Worm (Caenorhabditis elegans) whole organism, young adult: ENCODE results near the gene srw-9.
A peak's percentile ranks its signal among the peaks of the same experiment; 100 is the strongest.

Source experiments
- C06A6.2 ChIP-seq: fragments of 200-800 bp; sonication (Bioruptor generic); conservative IDR thresholded peaks from 2 replicates; pipeline ENCODE4 v1.3.6; 2022; ENCODE audit warnings: missing genetic modification characterization, missing compliant biosample characterization
- C17E4.6 ChIP-seq: fragments of 200-800 bp; sonication (Bioruptor generic); IDR thresholded peaks from 2 replicates; pipeline ENCODE4 v1.3.6; 2022; ENCODE audit warnings: missing genetic modification reagents, missing genetic modification characterization, missing compliant biosample characterization
- D2030.7 ChIP-seq: fragments of 200-800 bp; sonication (Bioruptor generic); IDR thresholded peaks from 2 replicates; pipeline ENCODE4 v1.3.6; 2022; ENCODE audit warnings: missing genetic modification reagents, missing genetic modification characterization, missing compliant biosample characterization
- F10E7.11 ChIP-seq: sonication (generic microtip); optimal IDR thresholded peaks from 2 replicates; lab custom pipeline; 2017; ENCODE audit warnings: mild to moderate bottlenecking, missing genetic modification characterization, moderate library complexity, missing compliant biosample characterization
- F55B11.4 ChIP-seq: sonication (generic microtip); optimal IDR thresholded peaks from 2 replicates; lab custom pipeline; 2016; ENCODE audit warnings: missing compliant biosample characterization, missing genetic modification characterization, borderline replicate concordance; ENCODE audit not compliant: insufficient read depth
- F57C9.4 ChIP-seq: sonication (generic microtip); optimal IDR thresholded peaks from 2 replicates; lab custom pipeline; 2017; ENCODE audit warnings: mild to moderate bottlenecking, missing genetic modification characterization, missing compliant biosample characterization
- K11D2.4 ChIP-seq: fragments of 200-800 bp; sonication (Bioruptor generic); IDR thresholded peaks from 2 replicates; pipeline ENCODE4 v1.3.6; 2022; ENCODE audit warnings: missing genetic modification reagents, missing genetic modification characterization, missing compliant biosample characterization
- T26A5.8 ChIP-seq: sonication (generic microtip); optimal IDR thresholded peaks from 2 replicates; lab custom pipeline; 2016; ENCODE audit warnings: missing genetic modification characterization, missing compliant biosample characterization
- Y53F4B.3 ChIP-seq: fragments of 200-800 bp; sonication (Bioruptor generic); IDR thresholded peaks from 2 replicates; pipeline ENCODE4 v1.3.6; 2022; ENCODE audit warnings: missing genetic modification reagents, missing genetic modification characterization, missing compliant biosample characterization
- Y56A3A.18 ChIP-seq: fragments of 200-800 bp; sonication (Bioruptor generic); IDR thresholded peaks from 2 replicates; pipeline ENCODE4 v1.3.6; 2022; ENCODE audit warnings: missing genetic modification reagents, missing genetic modification characterization, missing compliant biosample characterization
- Y79H2A.3 ChIP-seq: fragments of 200-800 bp; sonication (Bioruptor generic); conservative IDR thresholded peaks from 2 replicates; pipeline ENCODE4 v1.3.6; 2022; ENCODE audit warnings: missing genetic modification reagents, missing genetic modification characterization, missing compliant biosample characterization
- akir-1 ChIP-seq: fragments of 200-800 bp; sonication (Bioruptor generic); optimal IDR thresholded peaks from 2 replicates; lab custom pipeline; 2018; ENCODE audit warnings: mild to moderate bottlenecking, missing genetic modification characterization, moderate library complexity, missing compliant biosample characterization
- attf-3 ChIP-seq: fragments of 200-800 bp; sonication (Bioruptor generic); conservative IDR thresholded peaks from 2 replicates; pipeline ENCODE4 v1.3.6; 2022; ENCODE audit warnings: missing genetic modification reagents, missing genetic modification characterization, missing compliant biosample characterization
- ccch-3 ChIP-seq: fragments of 200-800 bp; sonication (Bioruptor generic); optimal IDR thresholded peaks from 2 replicates; lab custom pipeline; 2018; ENCODE audit warnings: mild to moderate bottlenecking, missing genetic modification characterization, missing compliant biosample characterization
- chd-7 ChIP-seq: sonication (generic microtip); optimal IDR thresholded peaks from 2 replicates; lab custom pipeline; 2016; ENCODE audit warnings: mild to moderate bottlenecking, missing genetic modification characterization, moderate library complexity, missing compliant biosample characterization
- die-1 ChIP-seq: sonication (generic microtip); optimal IDR thresholded peaks from 2 replicates; lab custom pipeline; 2016; ENCODE audit warnings: missing genotype, mild to moderate bottlenecking, missing genetic modification characterization, missing compliant biosample characterization
- dox-1 ChIP-seq: fragments of 200-800 bp; sonication (Bioruptor generic); IDR thresholded peaks from 2 replicates; pipeline ENCODE4 v1.3.6; 2022; ENCODE audit warnings: missing genetic modification reagents, missing genetic modification characterization, missing compliant biosample characterization
- dpl-1 ChIP-seq: fragments of 150-350 bp; optimal IDR thresholded peaks from 2 replicates; lab custom pipeline; 2014; ENCODE audit warnings: missing biosample characterization, missing genetic modification reagents, missing genetic modification characterization
- egl-44 ChIP-seq: fragments of 200-800 bp; sonication (Bioruptor generic); IDR thresholded peaks from 2 replicates; pipeline ENCODE4 v1.3.6; 2022; ENCODE audit warnings: missing genetic modification reagents, missing genetic modification characterization, missing compliant biosample characterization
- egrh-3 ChIP-seq: fragments of 200-800 bp; sonication (Bioruptor generic); IDR thresholded peaks from 2 replicates; pipeline ENCODE4 v1.3.6; 2022; ENCODE audit warnings: missing genetic modification reagents, missing genetic modification characterization, missing compliant biosample characterization
- ekl-4 ChIP-seq: fragments of 200-800 bp; sonication (Bioruptor generic); IDR thresholded peaks from 2 replicates; pipeline ENCODE4 v1.3.6; 2022; ENCODE audit warnings: missing genetic modification reagents, missing genetic modification characterization, missing compliant biosample characterization
- ets-4 ChIP-seq: fragments of 200-800 bp; sonication (Bioruptor generic); optimal IDR thresholded peaks from 2 replicates; lab custom pipeline; 2018; ENCODE audit warnings: mild to moderate bottlenecking, missing genetic modification characterization, missing compliant biosample characterization
- him-1 ChIP-seq: sonication (generic microtip); optimal IDR thresholded peaks from 2 replicates; lab custom pipeline; 2016; ENCODE audit warnings: missing genotype, missing genetic modification reagents, missing genetic modification characterization, missing compliant biosample characterization
- hlh-12 ChIP-seq: sonication (generic microtip); optimal IDR thresholded peaks from 2 replicates; lab custom pipeline; 2016; ENCODE audit warnings: missing genetic modification characterization, missing compliant biosample characterization
- hmg-1.2 ChIP-seq: fragments of 200-800 bp; sonication (Bioruptor generic); IDR thresholded peaks from 2 replicates; pipeline ENCODE4 v1.3.6; 2022; ENCODE audit warnings: missing genetic modification reagents, missing genetic modification characterization, missing compliant biosample characterization
- lin-26 ChIP-seq: fragments of 200-800 bp; sonication (Bioruptor generic); IDR thresholded peaks from 2 replicates; pipeline ENCODE4 v1.3.6; 2022; ENCODE audit warnings: missing genetic modification reagents, missing genetic modification characterization, missing compliant biosample characterization
- lin-40 ChIP-seq: sonication (generic microtip); optimal IDR thresholded peaks from 2 replicates; lab custom pipeline; 2016; ENCODE audit warnings: missing genetic modification characterization, mild to moderate bottlenecking, missing compliant biosample characterization, missing genotype, missing genetic modification reagents
- lin-54 ChIP-seq: fragments of 200-800 bp; sonication (Bioruptor generic); optimal IDR thresholded peaks from 2 replicates; lab custom pipeline; 2018; ENCODE audit warnings: mild to moderate bottlenecking, missing genetic modification characterization, missing compliant biosample characterization
- lsy-27 ChIP-seq: sonication (generic microtip); optimal IDR thresholded peaks from 2 replicates; lab custom pipeline; 2017; ENCODE audit warnings: missing genetic modification characterization, mild to moderate bottlenecking, missing compliant biosample characterization, antibody characterized with exemption, missing genotype, borderline replicate concordance; ENCODE audit not compliant: insufficient read depth
- madf-3 ChIP-seq: fragments of 200-800 bp; sonication (Bioruptor generic); IDR thresholded peaks from 2 replicates; pipeline ENCODE4 v1.3.6; 2022; ENCODE audit warnings: missing genetic modification reagents, missing genetic modification characterization, missing compliant biosample characterization
- madf-6 ChIP-seq: fragments of 200-800 bp; sonication (Bioruptor generic); IDR thresholded peaks from 2 replicates; pipeline ENCODE4 v1.3.6; 2022; ENCODE audit warnings: missing genetic modification reagents, missing genetic modification characterization, missing compliant biosample characterization
- nhr-179 ChIP-seq: sonication (generic microtip); optimal IDR thresholded peaks from 2 replicates; lab custom pipeline; 2016; ENCODE audit warnings: mild to moderate bottlenecking, missing genetic modification characterization, missing compliant biosample characterization
- nhr-80 ChIP-seq: sonication (generic microtip); optimal IDR thresholded peaks from 2 replicates; lab custom pipeline; 2016; ENCODE audit warnings: missing genetic modification characterization, missing compliant biosample characterization
- pbrm-1 ChIP-seq: fragments of 200-800 bp; sonication (Bioruptor generic); IDR thresholded peaks from 2 replicates; pipeline ENCODE4 v1.3.6; 2022; ENCODE audit warnings: missing genetic modification reagents, missing genetic modification characterization, missing compliant biosample characterization
- rec-8 ChIP-seq, 2 experiments: sonication (generic microtip); optimal IDR thresholded peaks; 2 replicates each; lab custom pipeline; 2016; ENCODE audit warnings: mild to moderate bottlenecking in 2 of 2, missing genetic modification characterization in 2 of 2, missing genetic modification reagents in 2 of 2, missing genotype in 2 of 2, missing biosample characterization in 1 of 2, missing compliant biosample characterization in 1 of 2, moderate library complexity in 1 of 2
- rpc-1 ChIP-seq, 2 experiments: fragments of 150-350 bp in 1 of 2; sonication (generic microtip) in 1 of 2; optimal IDR thresholded peaks; 2 replicates each; lab custom pipeline; 2014 to 2018; ENCODE audit warnings: missing biosample characterization in 1 of 2, missing genetic modification characterization in 1 of 2, missing genetic modification reagents in 1 of 2, missing genotype in 1 of 2
- snpc-1.3 ChIP-seq: sonication (generic microtip); optimal IDR thresholded peaks from 2 replicates; lab custom pipeline; 2017; ENCODE audit warnings: missing genetic modification characterization, mild to moderate bottlenecking, missing compliant biosample characterization, antibody characterized with exemption, moderate library complexity, missing genotype, missing genetic modification reagents; ENCODE audit not compliant: insufficient read depth
- sptf-2 ChIP-seq: fragments of 200-800 bp; sonication (Bioruptor generic); optimal IDR thresholded peaks from 2 replicates; lab custom pipeline; 2018; ENCODE audit warnings: mild to moderate bottlenecking, missing genetic modification characterization, missing compliant biosample characterization
- tbp1 ChIP-seq: fragments of 200-800 bp; sonication (Bioruptor generic); optimal IDR thresholded peaks from 2 replicates; lab custom pipeline; 2018; ENCODE audit warnings: mild to moderate bottlenecking, missing genetic modification characterization, missing compliant biosample characterization
- unc-130 ChIP-seq: sonication (generic microtip); optimal IDR thresholded peaks from 2 replicates; lab custom pipeline; 2016; ENCODE audit warnings: missing genetic modification reagents, missing genetic modification characterization, missing compliant biosample characterization
- zfh-2 ChIP-seq: fragments of 200-800 bp; sonication (Bioruptor generic); conservative IDR thresholded peaks from 2 replicates; pipeline ENCODE4 v1.3.6; 2022; ENCODE audit warnings: missing genetic modification reagents, missing genetic modification characterization, missing compliant biosample characterization
- ztf-22 ChIP-seq: fragments of 200-800 bp; sonication (Bioruptor generic); optimal IDR thresholded peaks from 2 replicates; lab custom pipeline; 2018; ENCODE audit warnings: mild to moderate bottlenecking, missing genetic modification characterization, moderate library complexity, missing compliant biosample characterization
- ztf-6 ChIP-seq: fragments of 200-800 bp; sonication (Bioruptor generic); IDR thresholded peaks from 2 replicates; pipeline ENCODE4 v1.3.6; 2022; ENCODE audit warnings: missing genetic modification reagents, missing genetic modification characterization, missing compliant biosample characterization

Gene srw-9

DNA sequence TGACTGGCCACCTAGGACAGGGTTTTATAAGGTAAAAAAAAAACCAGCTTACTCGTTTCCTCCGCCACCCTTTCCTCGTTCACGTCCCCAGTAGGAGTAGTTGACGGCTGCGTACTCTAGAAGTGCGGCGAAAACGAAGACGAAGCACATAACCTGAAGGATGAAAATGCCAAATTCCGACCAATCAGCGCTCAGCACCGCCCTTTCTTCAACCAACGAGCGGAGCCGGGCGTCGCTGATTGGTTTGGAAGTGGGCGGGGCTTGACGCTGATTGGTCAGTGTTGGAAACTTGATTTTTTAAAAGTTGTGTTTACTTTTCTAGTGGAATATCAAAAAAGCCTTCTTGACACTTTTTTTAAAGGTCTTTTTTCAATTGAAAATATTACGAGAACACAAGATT, 16.3 kb downstream of the srw-9 start:
- TF ChIP-seq Y53F4B.3 (GFP tag; lab: Robert Waterston, UW): no peak
- no peak for TF ChIP-seq F55B11.4
- TF ChIP-seq C06A6.2: no peak
- no peak for TF ChIP-seq tbp1
- no peak for TF ChIP-seq ekl-4 (GFP tag; lab: Robert Waterston, UW)
- no peak for TF ChIP-seq hlh-12 (tag; lab: Kevin White, UChicago)
- no peak for TF ChIP-seq him-1 (tag; lab: Kevin White, UChicago)

DNA sequence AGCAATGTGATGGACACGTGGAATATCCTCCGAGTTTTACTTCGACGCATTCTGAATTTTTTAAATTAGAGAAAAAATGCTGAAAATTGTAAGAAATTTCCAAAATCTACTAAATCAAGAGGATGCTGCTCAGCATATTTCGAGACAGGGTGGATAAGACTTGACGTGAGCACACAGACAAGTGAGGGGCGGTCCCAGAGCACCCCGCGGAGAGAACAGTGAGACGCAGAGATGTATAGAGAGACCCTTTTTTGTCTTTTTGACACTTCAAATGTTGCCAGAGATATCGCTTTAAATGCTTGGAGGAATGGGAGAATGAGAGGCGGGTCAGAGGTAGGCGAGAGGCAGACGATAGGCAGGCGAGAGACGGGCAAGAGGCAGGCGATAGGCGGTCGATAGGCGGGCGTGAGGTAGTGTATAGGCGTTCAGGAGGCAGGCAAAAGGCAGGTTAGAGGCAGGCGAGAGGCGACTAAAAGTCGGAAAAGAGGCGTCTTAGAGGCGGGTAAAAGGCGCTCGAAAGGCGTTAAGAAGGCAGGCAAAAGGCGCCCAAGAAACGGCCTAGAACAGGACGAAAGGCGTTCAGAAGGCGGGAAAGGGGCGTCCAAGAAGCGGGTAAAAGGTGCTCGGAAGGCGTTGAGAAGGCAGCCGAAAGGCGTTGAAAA, 22.3 kb downstream of the srw-9 start, which contains the start of gene gab-1:
gab-1 (minus strand) TSS at position 51 of the 662 bp plus-strand sequence.
- no peak for TF ChIP-seq akir-1 (GFP tag; lab: Kevin White, UChicago)
- peak; percentile 79 for TF ChIP-seq zfh-2
- TF ChIP-seq egl-44 (GFP tag; lab: Robert Waterston, UW): no peak
- TF ChIP-seq Y53F4B.3 (GFP tag; lab: Robert Waterston, UW): no peak
- TF ChIP-seq die-1: no peak
- 0 out of 2 replicates have a peak, but pooled peaks have one; percentile 25 for TF ChIP-seq lin-26 (GFP tag; lab: Robert Waterston, UW)
- TF ChIP-seq lsy-27 (tag; lab: Kevin White, UChicago): no peak
- no peak for TF ChIP-seq Y79H2A.3 (GFP tag; lab: Robert Waterston, UW)
- TF ChIP-seq dpl-1 (GFP tag; lab: Kevin White, UChicago): no peak
- no peak for TF ChIP-seq K11D2.4 (GFP tag; lab: Robert Waterston, UW)
- TF ChIP-seq rpc-1 (optimal IDR thresholded peaks at IDR 0.05; lab: Kevin White, UChicago): no peak
- no peak for TF ChIP-seq rpc-1 (tag; optimal IDR thresholded peaks at IDR 0.05; lab: Kevin White, UChicago)
- TF ChIP-seq ccch-3 (GFP tag; lab: Kevin White, UChicago): no peak
- TF ChIP-seq egrh-3 (GFP tag; lab: Robert Waterston, UW): peak; percentile 41; the same call in 1 of the 2 replicates
- no peak for TF ChIP-seq nhr-80 (tag; lab: Kevin White, UChicago)
- no peak for TF ChIP-seq D2030.7 (GFP tag; lab: Robert Waterston, UW)
- no peak for TF ChIP-seq sptf-2 (GFP tag; lab: Kevin White, UChicago)
- TF ChIP-seq pbrm-1 (GFP tag; lab: Robert Waterston, UW): no peak
- no peak for TF ChIP-seq F57C9.4
- TF ChIP-seq nhr-179 (tag; lab: Kevin White, UChicago): no peak
- no peak for TF ChIP-seq Y56A3A.18 (GFP tag; lab: Robert Waterston, UW)

DNA sequence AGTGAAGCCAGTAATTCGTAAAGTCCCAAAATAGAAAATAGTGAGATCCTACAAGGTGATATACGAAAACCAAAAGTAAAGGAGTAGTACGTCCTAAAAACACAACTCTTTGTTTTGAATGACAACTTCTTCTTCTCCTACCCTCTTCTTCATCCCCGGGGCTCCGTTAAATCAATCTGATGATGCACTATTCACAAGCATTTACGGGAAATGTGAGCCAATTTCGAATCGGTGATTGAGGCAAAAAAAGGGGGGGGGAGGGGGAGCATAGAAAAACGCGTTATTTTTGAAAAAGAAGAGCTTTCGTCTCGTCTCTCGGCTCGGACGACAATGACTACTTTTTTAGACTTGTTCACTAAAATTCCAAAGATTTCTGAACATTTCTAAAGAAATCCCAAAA, 26.4 kb downstream of the srw-9 start:
- TF ChIP-seq egrh-3 (GFP tag; lab: Robert Waterston, UW): no peak

DNA sequence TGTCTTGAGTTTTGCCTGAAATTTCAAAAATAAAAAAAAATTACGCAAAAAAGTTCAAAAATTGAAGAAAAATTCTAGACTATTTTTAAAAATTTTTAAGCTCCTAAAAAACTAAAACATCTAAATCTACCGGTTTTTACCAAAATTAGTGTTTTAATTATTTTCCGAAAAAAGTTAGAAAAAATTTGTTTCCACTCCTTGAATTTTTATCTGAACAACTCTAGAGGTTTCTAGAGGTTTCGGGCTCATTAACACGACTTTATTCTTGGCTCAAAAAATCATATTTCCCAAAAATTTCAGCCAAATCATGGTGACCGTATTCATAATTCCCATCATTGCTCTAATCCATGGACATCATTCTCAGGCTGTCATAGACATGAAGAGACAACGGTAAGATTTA, 27.4 kb downstream of the srw-9 start, which contains the start of gene lgc-37:
lgc-37 (plus strand) TSS at position 301 of the 400 bp plus-strand sequence.
- no peak for TF ChIP-seq snpc-1.3 (tag; lab: Kevin White, UChicago)
- TF ChIP-seq lin-54 (GFP tag; lab: Kevin White, UChicago): no peak
- TF ChIP-seq chd-7 (tag; lab: Kevin White, UChicago): no peak
- TF ChIP-seq ztf-6 (GFP tag; lab: Robert Waterston, UW): no peak
- TF ChIP-seq unc-130: no peak
- TF ChIP-seq ztf-22 (GFP tag; lab: Kevin White, UChicago): no peak
- no peak for TF ChIP-seq ekl-4 (GFP tag; lab: Robert Waterston, UW)
- no peak for TF ChIP-seq lin-40 (tag; lab: Kevin White, UChicago)
- TF ChIP-seq F10E7.11 (tag; lab: Kevin White, UChicago): no peak
- no peak for TF ChIP-seq C17E4.6 (GFP tag; lab: Robert Waterston, UW)
- TF ChIP-seq ets-4 (GFP tag; lab: Kevin White, UChicago): no peak
- no peak for TF ChIP-seq hmg-1.2 (GFP tag; lab: Robert Waterston, UW)
- no peak for TF ChIP-seq dox-1 (GFP tag; lab: Robert Waterston, UW)
- TF ChIP-seq madf-3 (GFP tag; lab: Robert Waterston, UW): no peak
- TF ChIP-seq attf-3 (GFP tag; lab: Robert Waterston, UW): no peak
- TF ChIP-seq madf-6 (GFP tag; lab: Robert Waterston, UW): no peak
- TF ChIP-seq rec-8 (tag; optimal IDR thresholded peaks at IDR 0.05; lab: Kevin White, UChicago): no peak
- no peak for TF ChIP-seq T26A5.8
